Fruit fly (Drosophila melanogaster) whole organism, prepupa: ENCODE measurements around the gene CG7183.

Experiments
- Blimp-1 ChIP-seq: fragments of 200-800 bp; sonication (Bioruptor generic); optimal IDR thresholded peaks from 3 replicates; lab custom pipeline; 2017; ENCODE audit warnings: missing biosample characterization, missing genetic modification characterization, mild to moderate bottlenecking, moderate library complexity, missing genetic modification reagents
- CG10631 ChIP-seq: fragments of 200-800 bp; sonication (Bioruptor generic); optimal IDR thresholded peaks from 2 replicates; lab custom pipeline; 2016; ENCODE audit warnings: missing biosample characterization, missing genetic modification characterization
- CG10669 ChIP-seq: fragments of 200-800 bp; sonication (Bioruptor generic); optimal IDR thresholded peaks from 3 replicates; lab custom pipeline; 2018; ENCODE audit warnings: missing biosample characterization, mild to moderate bottlenecking, missing genetic modification characterization, moderate library complexity
- CG11294 ChIP-seq: fragments of 200-800 bp; sonication (Bioruptor generic); IDR thresholded peaks from 2 replicates; pipeline ENCODE4 v1.3.6; 2022; ENCODE audit warnings: missing biosample characterization, missing genetic modification characterization
- CG11762 ChIP-seq: fragments of 200-800 bp; sonication (Bioruptor generic); optimal IDR thresholded peaks from 3 replicates; lab custom pipeline; 2016; ENCODE audit warnings: missing biosample characterization, missing genetic modification characterization; ENCODE audit not compliant: insufficient read depth
- CG11902 ChIP-seq: fragments of 200-800 bp; sonication (Bioruptor generic); optimal IDR thresholded peaks from 3 replicates; lab custom pipeline; 2016; ENCODE audit warnings: missing biosample characterization, missing genetic modification characterization
- CG15336 ChIP-seq: fragments of 200-800 bp; sonication (Bioruptor generic); IDR thresholded peaks from 2 replicates; pipeline ENCODE4 v1.3.6; 2022; ENCODE audit warnings: missing biosample characterization, missing genetic modification characterization
- CG1621 ChIP-seq: fragments of 200-800 bp; sonication (Bioruptor generic); optimal IDR thresholded peaks from 3 replicates; lab custom pipeline; 2018; ENCODE audit warnings: missing biosample characterization, mild to moderate bottlenecking, missing genetic modification characterization
- CG16779 ChIP-seq: fragments of 200-800 bp; sonication (Bioruptor generic); optimal IDR thresholded peaks from 3 replicates; lab custom pipeline; 2017; ENCODE audit warnings: missing biosample characterization, mild to moderate bottlenecking, missing genetic modification characterization
- CG3032 ChIP-seq: fragments of 200-800 bp; optimal IDR thresholded peaks from 2 replicates; lab custom pipeline; 2019; ENCODE audit warnings: missing biosample characterization, mild to moderate bottlenecking, missing genetic modification characterization, moderate library complexity
- CG32006 ChIP-seq: fragments of 200-800 bp; sonication (Bioruptor generic); optimal IDR thresholded peaks from 3 replicates; lab custom pipeline; 2017; ENCODE audit warnings: missing biosample characterization, mild to moderate bottlenecking, missing genetic modification characterization
- CG34406 ChIP-seq: fragments of 200-800 bp; sonication (Bioruptor generic); optimal IDR thresholded peaks from 3 replicates; lab custom pipeline; 2016; ENCODE audit warnings: missing biosample characterization, missing genetic modification characterization
- CG3919 ChIP-seq: fragments of 200-800 bp; sonication (Bioruptor generic); optimal IDR thresholded peaks from 3 replicates; lab custom pipeline; 2016; ENCODE audit warnings: missing biosample characterization, missing genetic modification characterization
- CG6276 ChIP-seq: fragments of 200-800 bp; sonication (Bioruptor generic); optimal IDR thresholded peaks from 2 replicates; lab custom pipeline; 2017; ENCODE audit warnings: missing biosample characterization, mild to moderate bottlenecking, missing genetic modification characterization
- CG6792 ChIP-seq: fragments of 200-800 bp; sonication (Bioruptor generic); optimal IDR thresholded peaks from 3 replicates; lab custom pipeline; 2016; ENCODE audit warnings: missing biosample characterization, missing genetic modification characterization
- CG6808 ChIP-seq: fragments of 200-800 bp; sonication (Bioruptor generic); optimal IDR thresholded peaks from 3 replicates; lab custom pipeline; 2017; ENCODE audit warnings: missing biosample characterization, missing genetic modification characterization, mild to moderate bottlenecking, moderate library complexity, missing genetic modification reagents
- CG6854 ChIP-seq: fragments of 200-800 bp; sonication (Bioruptor generic); optimal IDR thresholded peaks from 2 replicates; lab custom pipeline; 2017; ENCODE audit warnings: missing biosample characterization, mild to moderate bottlenecking, missing genetic modification characterization
- CG7368 ChIP-seq: fragments of 200-800 bp; sonication (Bioruptor generic); optimal IDR thresholded peaks from 3 replicates; lab custom pipeline; 2016; ENCODE audit warnings: missing biosample characterization, missing genetic modification characterization
- CG8119 ChIP-seq: fragments of 200-800 bp; sonication (Bioruptor generic); IDR thresholded peaks from 3 replicates; pipeline ENCODE4 v1.3.6; 2022; ENCODE audit warnings: missing biosample characterization, missing genetic modification characterization
- CG8319 ChIP-seq: fragments of 200-800 bp; sonication (Bioruptor generic); optimal IDR thresholded peaks from 3 replicates; lab custom pipeline; 2016; ENCODE audit warnings: missing biosample characterization, missing genetic modification characterization
- CG8632 ChIP-seq: fragments of 200-800 bp; sonication (Bioruptor generic); optimal IDR thresholded peaks from 3 replicates; lab custom pipeline; 2016; ENCODE audit warnings: missing biosample characterization, missing genetic modification characterization
- CG9139 ChIP-seq: fragments of 200-800 bp; sonication (Bioruptor generic); optimal IDR thresholded peaks from 3 replicates; lab custom pipeline; 2017; ENCODE audit warnings: missing biosample characterization, mild to moderate bottlenecking, missing genetic modification characterization
- Eip75B ChIP-seq: fragments of 200-800 bp; sonication (Bioruptor generic); optimal IDR thresholded peaks from 3 replicates; lab custom pipeline; 2016; ENCODE audit warnings: missing biosample characterization, missing genetic modification characterization
- Eip78C ChIP-seq: fragments of 200-800 bp; sonication (Bioruptor generic); peaks from one replicate; lab custom pipeline; 2016; ENCODE audit warnings: missing biosample characterization, missing genetic modification characterization
- Eip93F ChIP-seq: fragments of 200-800 bp; sonication (Bioruptor generic); optimal IDR thresholded peaks from 2 replicates; lab custom pipeline; 2016; ENCODE audit warnings: missing biosample characterization, mild to moderate bottlenecking, missing genetic modification characterization
- Ets21C ChIP-seq: fragments of 200-800 bp; sonication (Bioruptor generic); optimal IDR thresholded peaks from 3 replicates; lab custom pipeline; 2016; ENCODE audit warnings: missing biosample characterization, missing genetic modification characterization
- Gug ChIP-seq: fragments of 200-800 bp; sonication (Bioruptor generic); IDR thresholded peaks from 2 replicates; pipeline ENCODE4 v1.3.6; 2022; ENCODE audit warnings: missing biosample characterization, missing genetic modification characterization
- Hr38 ChIP-seq: sonication (Bioruptor generic); optimal IDR thresholded peaks from 2 replicates; lab custom pipeline; 2016; ENCODE audit warnings: missing biosample characterization, missing genetic modification characterization
- Hr39 ChIP-seq: fragments of 200-800 bp; sonication (Bioruptor generic); optimal IDR thresholded peaks from 2 replicates; lab custom pipeline; 2016; ENCODE audit warnings: missing biosample characterization, missing genetic modification characterization
- Hr4 ChIP-seq: fragments of 200-800 bp; sonication (Bioruptor generic); optimal IDR thresholded peaks from 3 replicates; lab custom pipeline; 2016; ENCODE audit warnings: missing biosample characterization, missing genetic modification characterization
- Lpt ChIP-seq: fragments of 200-800 bp; sonication (Bioruptor generic); optimal IDR thresholded peaks from 3 replicates; lab custom pipeline; 2016; ENCODE audit warnings: missing biosample characterization, missing genetic modification characterization
- Met ChIP-seq: fragments of 200-800 bp; sonication (Bioruptor generic); optimal IDR thresholded peaks from 3 replicates; lab custom pipeline; 2016; ENCODE audit warnings: missing biosample characterization, missing genetic modification characterization
- OdsH ChIP-seq: fragments of 200-800 bp; sonication (Bioruptor generic); optimal IDR thresholded peaks from 3 replicates; lab custom pipeline; 2016; ENCODE audit warnings: missing biosample characterization, missing genetic modification characterization
- Smox ChIP-seq: fragments of 200-800 bp; sonication (Bioruptor generic); optimal IDR thresholded peaks from 3 replicates; lab custom pipeline; 2016; ENCODE audit warnings: missing biosample characterization, missing genetic modification characterization
- Sox102F ChIP-seq: fragments of 200-800 bp; sonication (Bioruptor generic); optimal IDR thresholded peaks from 2 replicates; lab custom pipeline; 2016; ENCODE audit warnings: missing biosample characterization, mild to moderate bottlenecking, missing genetic modification characterization
- Sox14 ChIP-seq: fragments of 200-800 bp; sonication (Bioruptor generic); optimal IDR thresholded peaks from 3 replicates; lab custom pipeline; 2016; ENCODE audit warnings: missing biosample characterization, missing genetic modification characterization
- Sox15 ChIP-seq: fragments of 200-800 bp; sonication (Bioruptor generic); optimal IDR thresholded peaks from 3 replicates; lab custom pipeline; 2016; ENCODE audit warnings: missing biosample characterization, missing genetic modification characterization
- acj6 ChIP-seq: fragments of 200-800 bp; sonication (Bioruptor generic); optimal IDR thresholded peaks from 3 replicates; lab custom pipeline; 2016; ENCODE audit warnings: missing biosample characterization, missing genetic modification characterization
- dsx ChIP-seq: fragments of 200-800 bp; optimal IDR thresholded peaks from 3 replicates; lab custom pipeline; 2019; ENCODE audit warnings: missing biosample characterization, mild to moderate bottlenecking, missing genetic modification characterization, moderate library complexity; ENCODE audit not compliant: poor library complexity, severe bottlenecking
- eg ChIP-seq: fragments of 200-800 bp; sonication (Bioruptor generic); IDR thresholded peaks from 3 replicates; pipeline ENCODE4 v1.3.6; 2022; ENCODE audit warnings: missing biosample characterization, missing genetic modification characterization
- esn ChIP-seq: fragments of 200-800 bp; sonication (Bioruptor generic); optimal IDR thresholded peaks from 2 replicates; lab custom pipeline; 2016; ENCODE audit warnings: missing biosample characterization, mild to moderate bottlenecking, missing genetic modification characterization, moderate library complexity
- fd59A ChIP-seq: fragments of 200-800 bp; sonication (Bioruptor generic); optimal IDR thresholded peaks from 2 replicates; lab custom pipeline; 2017; ENCODE audit warnings: missing biosample characterization, mild to moderate bottlenecking, missing genetic modification characterization, missing genetic modification reagents
- fd85E ChIP-seq: fragments of 200-800 bp; sonication (Bioruptor generic); optimal IDR thresholded peaks from 3 replicates; lab custom pipeline; 2016; ENCODE audit warnings: missing biosample characterization, missing genetic modification characterization
- fkh ChIP-seq: fragments of 200-800 bp; sonication (Bioruptor generic); optimal IDR thresholded peaks from 3 replicates; lab custom pipeline; 2017; ENCODE audit warnings: missing biosample characterization, mild to moderate bottlenecking, missing genetic modification characterization, moderate library complexity
- lz ChIP-seq: fragments of 200-800 bp; sonication (Bioruptor generic); optimal IDR thresholded peaks from 3 replicates; lab custom pipeline; 2016; ENCODE audit warnings: missing biosample characterization, missing genetic modification characterization
- net ChIP-seq: fragments of 200-800 bp; sonication (Bioruptor generic); optimal IDR thresholded peaks from 3 replicates; lab custom pipeline; 2016; ENCODE audit warnings: missing biosample characterization, missing genetic modification characterization
- pdm3 ChIP-seq: fragments of 200-800 bp; sonication (Bioruptor generic); optimal IDR thresholded peaks from 3 replicates; lab custom pipeline; 2016; ENCODE audit warnings: missing biosample characterization, missing genetic modification characterization
- spab ChIP-seq: fragments of 200-800 bp; sonication (Bioruptor generic); optimal IDR thresholded peaks from 2 replicates; lab custom pipeline; 2017; ENCODE audit warnings: missing biosample characterization, mild to moderate bottlenecking, missing genetic modification characterization, missing genetic modification reagents
- ss ChIP-seq, 2 experiments: fragments of 200-800 bp; sonication (Bioruptor generic); optimal IDR thresholded peaks; 2 replicates in 1 of 2; 3 replicates in 1 of 2; lab custom pipeline; 2017 to 2018; ENCODE audit warnings: mild to moderate bottlenecking in 2 of 2, missing biosample characterization in 2 of 2, missing genetic modification characterization in 2 of 2, moderate library complexity in 1 of 2
- svp ChIP-seq: fragments of 200-800 bp; sonication (Bioruptor generic); peaks from one replicate; lab custom pipeline; 2016; ENCODE audit warnings: missing biosample characterization, missing genetic modification characterization
- topi ChIP-seq: fragments of 200-800 bp; sonication (Bioruptor generic); optimal IDR thresholded peaks from 3 replicates; lab custom pipeline; 2016; ENCODE audit warnings: missing biosample characterization, missing genetic modification characterization
- vri ChIP-seq: fragments of 200-800 bp; sonication (Bioruptor generic); optimal IDR thresholded peaks from 3 replicates; lab custom pipeline; 2016; ENCODE audit warnings: missing biosample characterization, mild to moderate bottlenecking, missing genetic modification characterization

Gene CG7183

DNA sequence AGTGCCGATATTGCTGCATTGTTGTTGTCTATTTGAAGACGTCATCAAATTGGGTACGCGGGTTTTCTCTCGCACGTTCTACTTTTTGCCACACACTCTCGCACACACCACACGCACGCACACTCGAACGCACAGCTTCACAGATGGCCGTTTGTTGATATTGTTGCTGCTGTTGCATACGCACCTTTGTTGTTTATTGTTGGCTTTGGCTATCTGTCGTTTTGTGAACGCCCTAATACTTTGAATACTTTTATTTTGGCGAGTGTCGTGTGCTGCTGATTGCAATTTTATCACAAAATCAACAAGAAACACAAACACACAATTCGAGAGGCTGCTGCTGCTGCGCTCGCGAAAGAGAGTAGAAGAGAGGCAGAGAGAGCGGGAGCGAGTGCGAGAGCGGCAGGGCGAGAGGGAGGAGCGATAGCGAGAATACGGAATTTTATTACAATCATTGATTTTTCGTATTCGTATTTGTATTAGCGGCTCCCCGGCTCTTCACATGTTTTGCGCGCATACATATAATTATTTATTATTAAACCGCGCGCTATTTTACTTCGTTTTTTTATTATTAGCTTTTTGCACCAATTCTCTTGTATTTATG, 21.9 kb downstream of the CG7183 start:
- TF ChIP-seq fd59A (GFP tag; lab: Kevin White, UChicago) (no peak), CG6854 (GFP tag; lab: Kevin White, UChicago) (peak; percentile 42), Hr4 (GFP tag; lab: Kevin White, UChicago) (peak; percentile 23), Sox15 (no peak), CG10631 (GFP tag; lab: Kevin White, UChicago) (no peak), CG1621 (tag; lab: Kevin White, UChicago) (peak; percentile 50), CG8119 (GFP tag; lab: Robert Waterston, UW) (no peak), CG6792 (peak; percentile 39), ss (GFP tag; optimal IDR thresholded peaks at IDR 0.05; lab: Kevin White, UChicago) (peak; percentile 24 to 43), Lpt (GFP tag; lab: Kevin White, UChicago) (no peak), CG7368 (GFP tag; lab: Kevin White, UChicago) (no peak), Met (GFP tag; lab: Kevin White, UChicago) (peak; percentile 44), dsx (peak; percentile 57), Eip75B (peak; percentile 40), pdm3 (GFP tag; lab: Kevin White, UChicago) (peak; percentile 5), CG6808 (GFP tag; lab: Kevin White, UChicago) (peak; percentile 21), CG11902 (GFP tag; lab: Kevin White, UChicago) (no peak), fd85E (GFP tag; lab: Kevin White, UChicago) (peak; percentile 53), CG34406 (GFP tag; lab: Kevin White, UChicago) (peak; percentile 41), topi (peak; percentile 17), CG3032 (tag; lab: Kevin White, UChicago) (peak; percentile 12), CG16779 (tag; lab: Kevin White, UChicago) (peak; percentile 38), OdsH (GFP tag; lab: Kevin White, UChicago) (no peak), Smox (GFP tag; lab: Kevin White, UChicago) (no peak), Ets21C (no peak), Eip78C (GFP tag; lab: Kevin White, UChicago) (peak; percentile 72), net (GFP tag; lab: Kevin White, UChicago) (no peak), eg (GFP tag; lab: Robert Waterston, UW) (no peak), Hr39 (GFP tag; lab: Kevin White, UChicago) (no peak), esn (GFP tag; lab: Kevin White, UChicago) (peak; percentile 48), Sox102F (GFP tag; lab: Kevin White, UChicago) (peak; percentile 56), Blimp-1 (GFP tag; lab: Kevin White, UChicago) (no peak), CG11294 (GFP tag; lab: Robert Waterston, UW) (no peak), Hr38 (GFP tag; lab: Kevin White, UChicago) (no peak), Sox14 (GFP tag; lab: Kevin White, UChicago) (peak; percentile 6), Gug (GFP tag; lab: Robert Waterston, UW) (no peak), svp (peak; percentile 55), CG10669 (GFP tag; lab: Kevin White, UChicago) (no peak), spab (GFP tag; lab: Kevin White, UChicago) (peak; percentile 41), vri (GFP tag; lab: Kevin White, UChicago) (peak; percentile 80), CG3919 (no peak), CG32006 (GFP tag; lab: Kevin White, UChicago) (peak; percentile 23), CG8319 (no peak), CG6276 (peak; percentile 96), fkh (GFP tag; lab: Kevin White, UChicago) (peak; percentile 97), CG9139 (GFP tag; lab: Kevin White, UChicago) (peak; percentile 37), acj6 (GFP tag; lab: Kevin White, UChicago) (no peak), Eip93F (GFP tag; lab: Kevin White, UChicago) (no peak), CG15336 (GFP tag; lab: Robert Waterston, UW) (no peak), lz (no peak), CG11762 (GFP tag; lab: Kevin White, UChicago) (peak; percentile 27), CG8632 (GFP tag; lab: Kevin White, UChicago) (peak; percentile 45)
